Worm (Caenorhabditis elegans): ENCODE measurements around the gene C06E4.3.

DNA sequence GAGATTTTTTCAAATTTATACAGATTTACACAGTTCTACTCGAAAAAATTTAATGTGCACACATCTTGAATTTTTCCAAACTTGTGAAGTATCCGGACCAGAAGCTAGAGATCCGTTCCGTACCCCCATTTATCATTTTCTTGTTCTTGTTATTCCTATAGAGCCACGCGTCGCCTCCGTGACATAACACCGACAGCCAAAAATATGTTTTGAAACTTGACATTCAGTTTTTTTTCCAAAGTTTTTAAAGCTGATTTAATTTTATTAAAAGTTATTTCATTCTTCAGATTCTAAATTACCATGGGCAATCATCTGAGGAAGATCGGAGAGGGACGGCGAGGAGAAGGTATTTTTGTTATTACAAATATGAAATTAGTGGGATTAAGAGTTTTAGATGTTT is 10.5 kb upstream of the C06E4.3 start, which contains the start of gene D2024.18:
- TF ChIP-seq ztf-11 (tag; optimal IDR thresholded peaks at IDR 0.05) (no peak), lin-13 (tag; optimal IDR thresholded peaks at IDR 0.05) (no peak), nhr-76 (tag; optimal IDR thresholded peaks at IDR 0.05) (no peak)

Measured in whole organism, mixed stage, embryonic.